Worm (Caenorhabditis elegans): ENCODE results near the gene irld-67.

Gene irld-67

ce11 chrII:2958308-2958707, 24.1 kb upstream of the irld-67 start, which contains the start of gene srw-60:
Gene srw-60 (plus strand): TSS chrII:2958608.
- TF ChIP-seq lin-54 (GFP tag; optimal IDR thresholded peaks at IDR 0.05) (no peak), ceh-58 (GFP tag; IDR thresholded peaks at IDR 0.05) (0 out of 2 replicates have a peak, but pooled peaks have one; percentile 23)

- TF ChIP-seq bed-2 (GFP tag; IDR thresholded peaks at IDR 0.05) (no peak), lin-26 (GFP tag; IDR thresholded peaks at IDR 0.05) (0 out of 2 replicates have a peak, but pooled peaks have one; percentile 22), tlf-1 (GFP tag; optimal IDR thresholded peaks at IDR 0.05) (no peak), F10E7.11 (tag; optimal IDR thresholded peaks at IDR 0.05) (no peak), egl-18 (GFP tag; IDR thresholded peaks at IDR 0.05) (no peak), B0261.1 (tag; optimal IDR thresholded peaks at IDR 0.05) (peak; percentile 34), rpc-1 (optimal IDR thresholded peaks at IDR 0.05) (no peak), rpc-1 (tag; optimal IDR thresholded peaks at IDR 0.05) (peak; percentile 62), tbp1 (GFP tag; optimal IDR thresholded peaks at IDR 0.05) (peak; percentile 70)
Observed at ce11 chrII:2955656-2956115, 21.4 kb upstream of the irld-67 start, which contains the start of gene irld-48. Gene irld-48 (plus strand): TSS chrII:2956065.

- TF ChIP-seq egl-18 (GFP tag; IDR thresholded peaks at IDR 0.05) (no peak), rpc-1 (optimal IDR thresholded peaks at IDR 0.05) (no peak), rpc-1 (tag; optimal IDR thresholded peaks at IDR 0.05) (peak; percentile 21)
Observed at ce11 chrII:2952629-2953028, 18.4 kb upstream of the irld-67 start, which contains the start of gene irld-51. Gene irld-51 (minus strand): TSS chrII:2952729.

- TF ChIP-seq hmg-20 (GFP tag; IDR thresholded peaks at IDR 0.05) = no peak
- no peak for TF ChIP-seq ceh-100 (GFP tag; IDR thresholded peaks at IDR 0.05)
- TF ChIP-seq hmg-1.2 (GFP tag; IDR thresholded peaks at IDR 0.05) = 0 out of 2 replicates have a peak, but pooled peaks have one; percentile 27
- no peak for TF ChIP-seq bed-2 (GFP tag; IDR thresholded peaks at IDR 0.05)
- no peak for TF ChIP-seq lag-1 (GFP tag; IDR thresholded peaks at IDR 0.05)
- no peak for TF ChIP-seq hrde-1 (tag; optimal IDR thresholded peaks at IDR 0.05; ENCODE audit: borderline replicate concordance)
Observed at ce11 chrII:2948614-2949013, 14.4 kb upstream of the irld-67 start.

DNA sequence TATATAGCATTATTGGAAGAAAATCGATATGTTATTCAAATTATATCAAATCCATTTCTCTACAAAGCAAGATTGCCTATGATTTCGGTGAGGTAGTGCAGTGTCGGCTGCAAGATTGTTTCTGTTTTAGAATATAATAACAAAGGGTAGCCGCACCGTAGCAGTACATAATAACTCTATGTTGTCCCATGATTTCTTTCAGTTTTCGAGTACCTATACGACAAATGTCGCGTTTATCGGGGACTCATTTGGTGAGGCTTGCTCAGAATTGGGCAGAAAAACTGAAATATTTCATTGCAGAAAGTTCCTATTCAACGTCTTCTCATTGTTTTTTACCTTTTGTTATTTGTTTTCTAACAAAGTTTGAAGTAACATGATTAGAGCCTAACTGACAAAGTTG, 12.2 kb upstream of the irld-67 start, which contains the start of gene srw-79:
Gene srw-79 (plus strand): TSS at position 301 of the 400 bp plus-strand sequence.
- TF ChIP-seq sea-2 (GFP tag; IDR thresholded peaks at IDR 0.05) (no peak), pha-4 (tag; optimal IDR thresholded peaks at IDR 0.05) (no peak), F10E7.11 (tag; optimal IDR thresholded peaks at IDR 0.05) (no peak), ets-4 (GFP tag; optimal IDR thresholded peaks at IDR 0.05) (no peak), cebp-1 (GFP tag; IDR thresholded peaks at IDR 0.05) (no peak), cebp-1 (tag; optimal IDR thresholded peaks at IDR 0.05) (no peak), hmg-20 (GFP tag; IDR thresholded peaks at IDR 0.05) (no peak), dpff-1 (tag; optimal IDR thresholded peaks at IDR 0.05) (no peak), tbx-9 (tag; optimal IDR thresholded peaks at IDR 0.05; ENCODE audit: borderline replicate concordance) (no peak), tbp1 (GFP tag; optimal IDR thresholded peaks at IDR 0.05) (no peak), athp-1 (tag; optimal IDR thresholded peaks at IDR 0.05) (no peak), dox-1 (GFP tag; IDR thresholded peaks at IDR 0.05) (no peak), aptf-2 (GFP tag; conservative IDR thresholded peaks at IDR 0.05) (no peak), lsl-1 (GFP tag; optimal IDR thresholded peaks at IDR 0.05) (no peak), hlh-26 (GFP tag; conservative IDR thresholded peaks at IDR 0.05) (no peak), ama-1 (optimal IDR thresholded peaks at IDR 0.05) (no peak), ama-1 (GFP tag; optimal IDR thresholded peaks at IDR 0.05) (no peak)

ce11 chrII:2943966-2944365, 9.7 kb upstream of the irld-67 start, which contains the start of the genes irld-50 and irld-49:
Gene irld-50 (minus strand): TSS chrII:2944066.
Gene irld-49 (plus strand): TSS chrII:2944176.
- TF ChIP-seq dox-1 (GFP tag; IDR thresholded peaks at IDR 0.05) (no peak), nhr-27 (tag; optimal IDR thresholded peaks at IDR 0.05) (no peak)

Measured in whole organism, young adult.